Worm (Caenorhabditis elegans): Measurements from ENCODE around the gene aldo-1.

- TF ChIP-seq nhr-2 (tag; optimal IDR thresholded peaks at IDR 0.05) (no peak), nhr-237 (tag; optimal IDR thresholded peaks at IDR 0.05) (peak; percentile 43), flh-1 (GFP tag; optimal IDR thresholded peaks at IDR 0.05) (no peak), lin-13 (tag; optimal IDR thresholded peaks at IDR 0.05) (peak; percentile 67), ceh-83 (GFP tag; optimal IDR thresholded peaks at IDR 0.05) (no peak), sptf-1 (tag; optimal IDR thresholded peaks at IDR 0.05) (no peak), nhr-28 (tag; optimal IDR thresholded peaks at IDR 0.05) (no peak), snpc-4 (tag; optimal IDR thresholded peaks at IDR 0.05) (no peak), unc-62 (GFP tag; optimal IDR thresholded peaks at IDR 0.05) (no peak), unc-39 (tag; optimal IDR thresholded peaks at IDR 0.05) (no peak), nhr-12 (tag; optimal IDR thresholded peaks at IDR 0.05) (no peak), sem-2 (GFP tag; optimal IDR thresholded peaks at IDR 0.05) (no peak), ces-1 (GFP tag; optimal IDR thresholded peaks at IDR 0.05) (peak; percentile 61)
These were observed 34.7 kb downstream of the aldo-1 start for ce11 chrIII:13530017-13530416.

Measured in whole organism, mixed stage, embryonic.